Worm (Caenorhabditis elegans) whole organism, midembryonic: ENCODE measurements around the gene ceh-51.
A peak's percentile ranks its signal among the peaks of the same experiment; 100 is the strongest.

Source experiments
- T22C8.4 ChIP-seq: fragments of 200-800 bp; sonication (Bioruptor generic); IDR thresholded peaks from 2 replicates; pipeline ENCODE4 v1.3.6; 2022; ENCODE audit warnings: missing genetic modification characterization, missing compliant biosample characterization
- cog-1 ChIP-seq: sonication (generic microtip); optimal IDR thresholded peaks from 2 replicates; lab custom pipeline; 2016; ENCODE audit warnings: missing genetic modification characterization, missing compliant biosample characterization
- flt-1 ChIP-seq: fragments of 200-800 bp; sonication (Bioruptor generic); IDR thresholded peaks from 2 replicates; pipeline ENCODE4 v1.3.6; 2022; ENCODE audit warnings: missing genetic modification characterization, missing compliant biosample characterization
- klf-2 ChIP-seq: fragments of 200-800 bp; sonication (Bioruptor generic); conservative IDR thresholded peaks from 2 replicates; pipeline ENCODE4 v1.3.6; 2022; ENCODE audit warnings: missing genetic modification reagents, missing genetic modification characterization, missing compliant biosample characterization
- med-1 ChIP-seq: sonication (generic microtip); optimal IDR thresholded peaks from 2 replicates; lab custom pipeline; 2017; ENCODE audit warnings: missing genetic modification characterization, mild to moderate bottlenecking, missing compliant biosample characterization, antibody characterized with exemption, missing genetic modification reagents; ENCODE audit not compliant: insufficient read depth
- ref-1 ChIP-seq: fragments of 200-800 bp; sonication (Bioruptor generic); conservative IDR thresholded peaks from 2 replicates; pipeline ENCODE4 v1.3.6; 2022; ENCODE audit warnings: missing genetic modification reagents, missing genetic modification characterization, missing compliant biosample characterization
- tab-1 ChIP-seq: fragments of 200-800 bp; sonication (Bioruptor generic); IDR thresholded peaks from 2 replicates; pipeline ENCODE4 v1.3.6; 2022; ENCODE audit warnings: missing genetic modification characterization, missing compliant biosample characterization
- ztf-23 ChIP-seq: fragments of 200-800 bp; sonication (Bioruptor generic); IDR thresholded peaks from 2 replicates; pipeline ENCODE4 v1.3.6; 2022; ENCODE audit warnings: missing genetic modification reagents, missing genetic modification characterization, missing compliant biosample characterization
- ztf-29 ChIP-seq: fragments of 200-800 bp; sonication (Bioruptor generic); IDR thresholded peaks from 2 replicates; pipeline ENCODE4 v1.3.6; 2022; ENCODE audit warnings: missing genetic modification reagents, missing genetic modification characterization, missing compliant biosample characterization

The ceh-51 gene

ce11 chrV:18909682-18910081, 35.7 kb downstream of the ceh-51 start:
- no peak for TF ChIP-seq med-1
- TF ChIP-seq tab-1 (GFP tag; lab: Robert Waterston, UW), result no peak
- TF ChIP-seq klf-2, result no peak
- no peak for TF ChIP-seq flt-1
- peak; percentile 33; the same call in 1 of the 2 replicates for TF ChIP-seq ztf-29

ce11 chrV:18911736-18912135, 37.8 kb downstream of the ceh-51 start, which contains the start of gene cyp-42A1:
Gene cyp-42A1, plus strand, starts transcription at chrV:18912036.
- TF ChIP-seq T22C8.4 (no peak), flt-1 (no peak), ztf-29 (no peak), med-1 (no peak), ztf-23 (no peak), ref-1 (no peak), klf-2 (no peak), cog-1 (tag; lab: Kevin White, UChicago) (no peak), tab-1 (GFP tag; lab: Robert Waterston, UW) (no peak)

ce11 chrV:18912555-18912954, 38.6 kb downstream of the ceh-51 start:
- TF ChIP-seq ref-1, result no peak
- 0 out of 2 replicates have a peak, but pooled peaks have one; percentile 58 for TF ChIP-seq ztf-23

- no peak for TF ChIP-seq tab-1 (GFP tag; lab: Robert Waterston, UW)
- no peak for TF ChIP-seq T22C8.4
- no peak for TF ChIP-seq ref-1
- no peak for TF ChIP-seq cog-1 (tag; lab: Kevin White, UChicago)
- TF ChIP-seq ztf-23, result no peak
Observed at ce11 chrV:18913120-18913519, 39.2 kb downstream of the ceh-51 start.

- no peak for TF ChIP-seq ztf-29
- TF ChIP-seq T22C8.4, result peak; percentile 56
Observed at ce11 chrV:18917396-18917795, 43.5 kb downstream of the ceh-51 start.
